Worm (Caenorhabditis elegans) whole organism, young adult: ENCODE measurements around the gene K02E10.5.

ENCODE experiments used
- B0035.1 ChIP-seq: sonication (generic microtip); optimal IDR thresholded peaks from 2 replicates; lab custom pipeline; 2016; ENCODE audit warnings: missing genetic modification characterization, mild to moderate bottlenecking, missing compliant biosample characterization, missing genotype, missing genetic modification reagents
- B0261.1 ChIP-seq: sonication (generic microtip); optimal IDR thresholded peaks from 2 replicates; lab custom pipeline; 2016; ENCODE audit warnings: mild to moderate bottlenecking, missing genetic modification characterization, moderate library complexity, missing compliant biosample characterization
- B0336.3 ChIP-seq: fragments of 200-800 bp; sonication (Bioruptor generic); IDR thresholded peaks from 2 replicates; pipeline ENCODE4 v1.3.6; 2022; ENCODE audit warnings: missing genetic modification characterization, missing compliant biosample characterization
- C06A6.2 ChIP-seq: fragments of 200-800 bp; sonication (Bioruptor generic); conservative IDR thresholded peaks from 2 replicates; pipeline ENCODE4 v1.3.6; 2022; ENCODE audit warnings: missing genetic modification characterization, missing compliant biosample characterization
- D2030.7 ChIP-seq: fragments of 200-800 bp; sonication (Bioruptor generic); IDR thresholded peaks from 2 replicates; pipeline ENCODE4 v1.3.6; 2022; ENCODE audit warnings: missing genetic modification reagents, missing genetic modification characterization, missing compliant biosample characterization
- F37B4.10 ChIP-seq: fragments of 200-800 bp; sonication (Bioruptor generic); IDR thresholded peaks from 2 replicates; pipeline ENCODE4 v1.3.6; 2022; ENCODE audit warnings: missing genetic modification characterization, missing compliant biosample characterization
- F49E8.2 ChIP-seq: sonication (generic microtip); optimal IDR thresholded peaks from 3 replicates; lab custom pipeline; 2017; ENCODE audit warnings: missing genetic modification characterization, mild to moderate bottlenecking, missing compliant biosample characterization, antibody characterized with exemption, moderate library complexity; ENCODE audit not compliant: insufficient read depth
- Y56A3A.18 ChIP-seq: fragments of 200-800 bp; sonication (Bioruptor generic); IDR thresholded peaks from 2 replicates; pipeline ENCODE4 v1.3.6; 2022; ENCODE audit warnings: missing genetic modification reagents, missing genetic modification characterization, missing compliant biosample characterization
- ama-1 ChIP-seq, 3 experiments: fragments of 150-350 bp in 1 of 3; sonication (generic microtip) in 2 of 3; optimal IDR thresholded peaks; 2 replicates each; lab custom pipeline; 2014 to 2018; ENCODE audit warnings: missing biosample characterization in 2 of 3, missing genetic modification characterization in 2 of 3, missing genetic modification reagents in 2 of 3
- atf-7 ChIP-seq: sonication (generic microtip); optimal IDR thresholded peaks from 2 replicates; lab custom pipeline; 2017; ENCODE audit warnings: mild to moderate bottlenecking, missing genetic modification characterization, missing compliant biosample characterization
- attf-3 ChIP-seq: fragments of 200-800 bp; sonication (Bioruptor generic); conservative IDR thresholded peaks from 2 replicates; pipeline ENCODE4 v1.3.6; 2022; ENCODE audit warnings: missing genetic modification reagents, missing genetic modification characterization, missing compliant biosample characterization
- attf-5 ChIP-seq: fragments of 200-800 bp; sonication (Bioruptor generic); optimal IDR thresholded peaks from 2 replicates; lab custom pipeline; 2018; ENCODE audit warnings: mild to moderate bottlenecking, missing genetic modification characterization, missing compliant biosample characterization
- ccch-3 ChIP-seq: fragments of 200-800 bp; sonication (Bioruptor generic); optimal IDR thresholded peaks from 2 replicates; lab custom pipeline; 2018; ENCODE audit warnings: mild to moderate bottlenecking, missing genetic modification characterization, missing compliant biosample characterization
- cebp-1 ChIP-seq, 2 experiments: fragments of 200-800 bp in 1 of 2; sonication (Bioruptor generic) in 1 of 2; sonication (generic microtip) in 1 of 2; IDR thresholded peaks in 1 of 2; optimal IDR thresholded peaks in 1 of 2; 2 replicates each; pipeline versions ENCODE4 v1.3.6 to Lab custom; 2017 to 2022; ENCODE audit warnings: missing compliant biosample characterization in 2 of 2, missing genetic modification characterization in 2 of 2, mild to moderate bottlenecking in 1 of 2, missing genetic modification reagents in 1 of 2, moderate library complexity in 1 of 2
- ceh-100 ChIP-seq: fragments of 200-800 bp; sonication (Bioruptor generic); IDR thresholded peaks from 2 replicates; pipeline ENCODE4 v1.3.6; 2022; ENCODE audit warnings: missing genetic modification reagents, missing genetic modification characterization, missing compliant biosample characterization
- die-1 ChIP-seq: sonication (generic microtip); optimal IDR thresholded peaks from 2 replicates; lab custom pipeline; 2016; ENCODE audit warnings: missing genotype, mild to moderate bottlenecking, missing genetic modification characterization, missing compliant biosample characterization
- egrh-3 ChIP-seq: fragments of 200-800 bp; sonication (Bioruptor generic); IDR thresholded peaks from 2 replicates; pipeline ENCODE4 v1.3.6; 2022; ENCODE audit warnings: missing genetic modification reagents, missing genetic modification characterization, missing compliant biosample characterization
- ekl-4 ChIP-seq: fragments of 200-800 bp; sonication (Bioruptor generic); IDR thresholded peaks from 2 replicates; pipeline ENCODE4 v1.3.6; 2022; ENCODE audit warnings: missing genetic modification reagents, missing genetic modification characterization, missing compliant biosample characterization
- him-1 ChIP-seq: sonication (generic microtip); optimal IDR thresholded peaks from 2 replicates; lab custom pipeline; 2016; ENCODE audit warnings: missing genotype, missing genetic modification reagents, missing genetic modification characterization, missing compliant biosample characterization
- hmg-1.2 ChIP-seq: fragments of 200-800 bp; sonication (Bioruptor generic); IDR thresholded peaks from 2 replicates; pipeline ENCODE4 v1.3.6; 2022; ENCODE audit warnings: missing genetic modification reagents, missing genetic modification characterization, missing compliant biosample characterization
- lin-26 ChIP-seq: fragments of 200-800 bp; sonication (Bioruptor generic); IDR thresholded peaks from 2 replicates; pipeline ENCODE4 v1.3.6; 2022; ENCODE audit warnings: missing genetic modification reagents, missing genetic modification characterization, missing compliant biosample characterization
- lin-40 ChIP-seq: sonication (generic microtip); optimal IDR thresholded peaks from 2 replicates; lab custom pipeline; 2016; ENCODE audit warnings: missing genetic modification characterization, mild to moderate bottlenecking, missing compliant biosample characterization, missing genotype, missing genetic modification reagents
- lin-54 ChIP-seq: fragments of 200-800 bp; sonication (Bioruptor generic); optimal IDR thresholded peaks from 2 replicates; lab custom pipeline; 2018; ENCODE audit warnings: mild to moderate bottlenecking, missing genetic modification characterization, missing compliant biosample characterization
- madf-3 ChIP-seq: fragments of 200-800 bp; sonication (Bioruptor generic); IDR thresholded peaks from 2 replicates; pipeline ENCODE4 v1.3.6; 2022; ENCODE audit warnings: missing genetic modification reagents, missing genetic modification characterization, missing compliant biosample characterization
- mxl-1 ChIP-seq: sonication (generic microtip); optimal IDR thresholded peaks from 2 replicates; lab custom pipeline; 2016; ENCODE audit warnings: missing genetic modification characterization, missing compliant biosample characterization
- nfyb-1 ChIP-seq: fragments of 200-800 bp; sonication (Bioruptor generic); IDR thresholded peaks from 2 replicates; pipeline ENCODE4 v1.3.6; 2022; ENCODE audit warnings: missing genetic modification reagents, missing genetic modification characterization, missing compliant biosample characterization
- nhr-120 ChIP-seq: fragments of 200-800 bp; sonication (Bioruptor generic); IDR thresholded peaks from 2 replicates; pipeline ENCODE4 v1.3.6; 2022; ENCODE audit warnings: missing genetic modification characterization, missing compliant biosample characterization
- nhr-179 ChIP-seq: sonication (generic microtip); optimal IDR thresholded peaks from 2 replicates; lab custom pipeline; 2016; ENCODE audit warnings: mild to moderate bottlenecking, missing genetic modification characterization, missing compliant biosample characterization
- nhr-27 ChIP-seq: fragments of 200-800 bp; sonication (Bioruptor generic); optimal IDR thresholded peaks from 2 replicates; lab custom pipeline; 2018; ENCODE audit warnings: mild to moderate bottlenecking, missing genetic modification characterization, moderate library complexity, missing compliant biosample characterization
- pbrm-1 ChIP-seq: fragments of 200-800 bp; sonication (Bioruptor generic); IDR thresholded peaks from 2 replicates; pipeline ENCODE4 v1.3.6; 2022; ENCODE audit warnings: missing genetic modification reagents, missing genetic modification characterization, missing compliant biosample characterization
- rec-8 ChIP-seq, 2 experiments: sonication (generic microtip); optimal IDR thresholded peaks; 2 replicates each; lab custom pipeline; 2016; ENCODE audit warnings: mild to moderate bottlenecking in 2 of 2, missing genetic modification characterization in 2 of 2, missing genetic modification reagents in 2 of 2, missing genotype in 2 of 2, missing biosample characterization in 1 of 2, missing compliant biosample characterization in 1 of 2, moderate library complexity in 1 of 2
- repo-1 ChIP-seq: sonication (generic microtip); optimal IDR thresholded peaks from 2 replicates; lab custom pipeline; 2017; ENCODE audit warnings: mild to moderate bottlenecking, missing genetic modification characterization, missing compliant biosample characterization
- rpc-1 ChIP-seq, 2 experiments: fragments of 150-350 bp in 1 of 2; sonication (generic microtip) in 1 of 2; optimal IDR thresholded peaks; 2 replicates each; lab custom pipeline; 2014 to 2018; ENCODE audit warnings: missing biosample characterization in 1 of 2, missing genetic modification characterization in 1 of 2, missing genetic modification reagents in 1 of 2, missing genotype in 1 of 2
- snpc-1.3 ChIP-seq: sonication (generic microtip); optimal IDR thresholded peaks from 2 replicates; lab custom pipeline; 2017; ENCODE audit warnings: missing genetic modification characterization, mild to moderate bottlenecking, missing compliant biosample characterization, antibody characterized with exemption, moderate library complexity, missing genotype, missing genetic modification reagents; ENCODE audit not compliant: insufficient read depth
- snpc-3.4 ChIP-seq: sonication (generic microtip); optimal IDR thresholded peaks from 2 replicates; lab custom pipeline; 2017; ENCODE audit warnings: missing genetic modification characterization, mild to moderate bottlenecking, missing compliant biosample characterization, antibody characterized with exemption, moderate library complexity, missing genotype, missing genetic modification reagents
- snpc-4 ChIP-seq, 5 experiments: fragments of 150-350 bp in 1 of 5; sonication (generic microtip) in 4 of 5; optimal IDR thresholded peaks; 2 replicates each; lab custom pipeline; 2014 to 2018; ENCODE audit warnings: missing genetic modification characterization in 5 of 5, missing biosample characterization in 3 of 5, antibody characterized with exemption in 2 of 5, mild to moderate bottlenecking in 2 of 5, missing compliant biosample characterization in 2 of 5, missing genotype in 2 of 5, moderate library complexity in 2 of 5, missing genetic modification reagents in 1 of 5
- tbp1 ChIP-seq: fragments of 200-800 bp; sonication (Bioruptor generic); optimal IDR thresholded peaks from 2 replicates; lab custom pipeline; 2018; ENCODE audit warnings: mild to moderate bottlenecking, missing genetic modification characterization, missing compliant biosample characterization
- zim-3 ChIP-seq: sonication (generic microtip); optimal IDR thresholded peaks from 2 replicates; lab custom pipeline; 2017; ENCODE audit warnings: mild to moderate bottlenecking, missing genetic modification characterization, moderate library complexity, missing compliant biosample characterization
- ztf-18 ChIP-seq: sonication (generic microtip); optimal IDR thresholded peaks from 2 replicates; lab custom pipeline; 2016; ENCODE audit warnings: missing genotype, mild to moderate bottlenecking, missing genetic modification characterization, missing compliant biosample characterization
- ztf-22 ChIP-seq: fragments of 200-800 bp; sonication (Bioruptor generic); optimal IDR thresholded peaks from 2 replicates; lab custom pipeline; 2018; ENCODE audit warnings: mild to moderate bottlenecking, missing genetic modification characterization, moderate library complexity, missing compliant biosample characterization
- ztf-25 ChIP-seq: fragments of 200-800 bp; sonication (Bioruptor generic); IDR thresholded peaks from 2 replicates; pipeline ENCODE4 v1.3.6; 2022; ENCODE audit warnings: missing genetic modification reagents, missing genetic modification characterization, missing compliant biosample characterization

K02E10.5 gene

DNA sequence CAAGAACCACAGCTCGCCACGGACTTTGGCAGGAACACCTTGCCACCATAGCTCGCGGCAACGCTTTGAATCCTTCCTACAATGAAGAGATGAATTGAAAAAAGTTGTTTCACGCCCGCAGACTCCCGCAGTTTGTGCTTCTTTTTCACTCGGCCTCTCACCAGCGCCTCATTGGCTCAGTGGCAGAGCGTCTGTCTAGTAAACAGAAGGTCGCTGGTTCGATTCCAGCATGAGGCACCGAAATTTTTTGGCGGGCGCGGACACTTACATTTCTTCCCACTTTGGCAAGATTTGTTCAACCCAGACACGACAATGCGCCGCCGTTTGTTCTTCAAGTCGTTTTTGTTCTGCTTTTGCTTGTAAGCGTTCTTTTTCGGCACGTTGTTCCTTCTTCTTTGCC lies 49.2 kb upstream of the K02E10.5 start (continued):
- TF ChIP-seq snpc-1.3 (tag; lab: Kevin White, UChicago) (peak; percentile 31), attf-5 (GFP tag; lab: Kevin White, UChicago) (no peak), egrh-3 (GFP tag; lab: Robert Waterston, UW) (peak; percentile 58; the same call in 1 of the 2 replicates), ceh-100 (GFP tag; lab: Robert Waterston, UW) (no peak), ztf-18 (tag; lab: Kevin White, UChicago) (peak; percentile 57), ama-1 (optimal IDR thresholded peaks at IDR 0.05; lab: Kevin White, UChicago) (no peak), ama-1 (GFP tag; optimal IDR thresholded peaks at IDR 0.05; lab: Kevin White, UChicago) (peak; percentile 3 to 26), F49E8.2 (no peak), nhr-179 (tag; lab: Kevin White, UChicago) (peak; percentile 26), B0261.1 (peak; percentile 89), nhr-120 (GFP tag; lab: Robert Waterston, UW) (0 out of 2 replicates have a peak, but pooled peaks have one; percentile 16), C06A6.2 (GFP tag; lab: Robert Waterston, UW) (no peak), madf-3 (0 out of 2 replicates have a peak, but pooled peaks have one; percentile 65), die-1 (tag; lab: Kevin White, UChicago) (peak; percentile 74), lin-40 (tag; lab: Kevin White, UChicago) (peak; percentile 33), repo-1 (tag; lab: Kevin White, UChicago) (peak; percentile 46), nfyb-1 (GFP tag; lab: Robert Waterston, UW) (peak; percentile 81), pbrm-1 (GFP tag; lab: Robert Waterston, UW) (0 out of 2 replicates have a peak, but pooled peaks have one; percentile 36), ztf-22 (GFP tag; lab: Kevin White, UChicago) (no peak), tbp1 (GFP tag; lab: Kevin White, UChicago) (peak; percentile 93), zim-3 (tag; lab: Kevin White, UChicago) (peak; percentile 70), lin-26 (GFP tag; lab: Robert Waterston, UW) (peak; percentile 78), him-1 (tag; lab: Kevin White, UChicago) (peak; percentile 21), B0336.3 (GFP tag; lab: Robert Waterston, UW) (peak; percentile 33; the same call in 1 of the 2 replicates), B0035.1 (tag; lab: Kevin White, UChicago) (peak; percentile 3), nhr-27 (tag; lab: Kevin White, UChicago) (no peak)

- TF ChIP-seq atf-7 = no peak
These were observed 48.5 kb upstream of the K02E10.5 start for ce11 chrX:2527194-2527593.

ce11 chrX:2526078-2526477 lies 47.4 kb upstream of the K02E10.5 start:
- TF ChIP-seq attf-3 (GFP tag; lab: Robert Waterston, UW) = no peak
- TF ChIP-seq ccch-3 = no peak
- peak; percentile 73 for TF ChIP-seq rpc-1 (optimal IDR thresholded peaks at IDR 0.05; lab: Kevin White, UChicago)
- peak; percentile 84 for TF ChIP-seq rpc-1 (tag; optimal IDR thresholded peaks at IDR 0.05; lab: Kevin White, UChicago)
- TF ChIP-seq snpc-4 (GFP tag; optimal IDR thresholded peaks at IDR 0.05; lab: Kevin White, UChicago) = peak; percentile 31
- peak in 2 of 4 experiments; percentile 31 to 64 for TF ChIP-seq snpc-4 (tag; optimal IDR thresholded peaks at IDR 0.05; lab: Kevin White, UChicago)
- 0 out of 2 replicates have a peak, but pooled peaks have one; percentile 22 for TF ChIP-seq ekl-4
- TF ChIP-seq cebp-1 (GFP tag; IDR thresholded peaks at IDR 0.05; lab: Robert Waterston, UW) = no peak
- peak; percentile 17 for TF ChIP-seq cebp-1 (tag; optimal IDR thresholded peaks at IDR 0.05; lab: Kevin White, UChicago)
- peak; percentile 29 for TF ChIP-seq mxl-1 (tag; lab: Kevin White, UChicago)
- no peak for TF ChIP-seq rec-8 (tag; optimal IDR thresholded peaks at IDR 0.05; lab: Kevin White, UChicago)
- peak; percentile 88 for TF ChIP-seq tbp1 (GFP tag; lab: Kevin White, UChicago)
- 0 out of 2 replicates have a peak, but pooled peaks have one; percentile 17 for TF ChIP-seq Y56A3A.18
- TF ChIP-seq hmg-1.2 (GFP tag; lab: Robert Waterston, UW) = peak; percentile 47
- TF ChIP-seq die-1 (tag; lab: Kevin White, UChicago) = peak; percentile 64
- peak; percentile 72 for TF ChIP-seq D2030.7
- TF ChIP-seq ztf-25 (GFP tag; lab: Robert Waterston, UW) = 0 out of 2 replicates have a peak, but pooled peaks have one; percentile 50
- TF ChIP-seq snpc-3.4 = peak; percentile 60
- no peak for TF ChIP-seq F37B4.10 (GFP tag; lab: Robert Waterston, UW)
- TF ChIP-seq B0261.1 = peak; percentile 69
- peak; percentile 24 for TF ChIP-seq lin-54 (GFP tag; lab: Kevin White, UChicago)
- TF ChIP-seq lin-26 (GFP tag; lab: Robert Waterston, UW) = peak; percentile 74
- peak; percentile 61 for TF ChIP-seq snpc-1.3 (tag; lab: Kevin White, UChicago)
- TF ChIP-seq pbrm-1 (GFP tag; lab: Robert Waterston, UW) = peak; percentile 62; the same call in 1 of the 2 replicates
